Worm (Caenorhabditis elegans): ENCODE results near the gene acp-7.

Gene acp-7

DNA sequence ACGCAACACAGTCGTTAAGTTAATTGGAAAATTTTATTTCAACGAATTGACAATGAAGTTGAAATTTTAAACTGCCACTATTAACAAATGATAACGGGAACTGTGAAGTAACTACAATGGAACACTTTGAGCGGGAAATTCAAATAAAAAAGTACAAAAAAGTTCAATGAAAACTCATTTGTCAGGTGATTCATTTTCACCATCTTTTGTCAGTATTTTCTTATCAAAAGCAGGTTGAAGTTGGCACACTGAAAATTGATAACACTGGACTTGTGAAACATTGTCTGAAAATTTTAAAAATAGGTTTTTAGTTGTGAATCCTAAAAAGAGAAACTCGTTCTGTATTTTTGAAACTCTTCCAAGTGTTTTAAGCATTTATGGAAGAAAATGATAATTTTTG lies 1.9 kb upstream of the acp-7 start:
- TF ChIP-seq hlh-26 (GFP tag; conservative IDR thresholded peaks at IDR 0.05) (no peak), nhr-80 (tag; optimal IDR thresholded peaks at IDR 0.05) (peak; percentile 55)

DNA sequence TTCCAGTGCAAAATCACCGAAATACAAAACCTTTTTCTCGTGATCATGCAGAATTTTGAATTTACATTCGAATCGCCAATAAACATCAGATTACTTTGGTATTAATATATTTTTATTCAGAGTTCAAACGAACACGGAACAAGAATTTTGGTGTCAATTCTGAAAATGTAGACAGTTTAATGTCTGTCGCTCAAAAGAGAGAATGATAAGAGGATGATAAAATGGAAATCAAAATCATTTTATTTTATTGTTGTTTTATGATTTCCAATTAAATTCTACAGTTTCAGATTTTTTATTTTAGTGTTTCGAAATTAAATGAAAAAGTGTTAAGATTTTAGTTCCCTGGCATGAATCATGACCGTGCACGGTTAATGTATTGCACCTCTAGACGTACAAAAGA lies 893 bp upstream of the acp-7 start:
- TF ChIP-seq unc-62 (GFP tag; optimal IDR thresholded peaks at IDR 0.05), result peak; percentile 25
- peak; percentile 61 for TF ChIP-seq nhr-80 (tag; optimal IDR thresholded peaks at IDR 0.05)
- no peak for TF ChIP-seq ceh-91 (GFP tag; IDR thresholded peaks at IDR 0.05)

DNA sequence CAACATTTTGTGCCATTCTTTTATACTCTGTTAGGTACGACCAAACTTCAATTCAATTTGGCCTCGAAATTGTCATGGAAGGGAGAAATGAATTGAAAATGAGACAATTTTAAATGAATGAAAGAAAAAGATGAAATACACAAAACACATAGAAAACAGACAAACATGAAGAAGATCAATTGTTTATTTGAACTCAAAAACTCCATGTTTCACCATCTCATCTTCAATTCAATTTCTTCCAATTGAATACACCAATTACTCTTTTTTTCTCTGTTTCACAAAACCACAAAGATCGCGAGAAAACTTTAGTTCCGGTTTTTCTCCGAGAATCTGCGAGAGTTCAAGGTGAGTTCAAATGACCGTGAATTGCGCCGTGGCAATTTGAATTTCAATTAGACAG lies 4.3 kb downstream of the acp-7 start:
- TF ChIP-seq zfh-2 (GFP tag; conservative IDR thresholded peaks at IDR 0.05), result no peak
- TF ChIP-seq cebp-2 (GFP tag; IDR thresholded peaks at IDR 0.05), result no peak
- no peak for TF ChIP-seq nhr-179 (tag; optimal IDR thresholded peaks at IDR 0.05)
- no peak for TF ChIP-seq dpff-1 (tag; optimal IDR thresholded peaks at IDR 0.05)
- no peak for TF ChIP-seq let-607 (tag; optimal IDR thresholded peaks at IDR 0.05)
- no peak for TF ChIP-seq ceh-58 (GFP tag; IDR thresholded peaks at IDR 0.05)
- no peak for TF ChIP-seq attf-3 (GFP tag; conservative IDR thresholded peaks at IDR 0.05)
- no peak for TF ChIP-seq xnd-1 (tag; optimal IDR thresholded peaks at IDR 0.05)
- no peak for TF ChIP-seq mel-28 (tag; optimal IDR thresholded peaks at IDR 0.05; ENCODE audit: borderline replicate concordance)
- no peak for TF ChIP-seq nhr-80 (tag; optimal IDR thresholded peaks at IDR 0.05)
- TF ChIP-seq T07F8.4 (tag; optimal IDR thresholded peaks at IDR 0.05), result no peak
- no peak for TF ChIP-seq rpc-1 (optimal IDR thresholded peaks at IDR 0.05)
- TF ChIP-seq rpc-1 (tag; optimal IDR thresholded peaks at IDR 0.05), result no peak
- TF ChIP-seq gei-17 (GFP tag; optimal IDR thresholded peaks at IDR 0.05), result no peak

DNA sequence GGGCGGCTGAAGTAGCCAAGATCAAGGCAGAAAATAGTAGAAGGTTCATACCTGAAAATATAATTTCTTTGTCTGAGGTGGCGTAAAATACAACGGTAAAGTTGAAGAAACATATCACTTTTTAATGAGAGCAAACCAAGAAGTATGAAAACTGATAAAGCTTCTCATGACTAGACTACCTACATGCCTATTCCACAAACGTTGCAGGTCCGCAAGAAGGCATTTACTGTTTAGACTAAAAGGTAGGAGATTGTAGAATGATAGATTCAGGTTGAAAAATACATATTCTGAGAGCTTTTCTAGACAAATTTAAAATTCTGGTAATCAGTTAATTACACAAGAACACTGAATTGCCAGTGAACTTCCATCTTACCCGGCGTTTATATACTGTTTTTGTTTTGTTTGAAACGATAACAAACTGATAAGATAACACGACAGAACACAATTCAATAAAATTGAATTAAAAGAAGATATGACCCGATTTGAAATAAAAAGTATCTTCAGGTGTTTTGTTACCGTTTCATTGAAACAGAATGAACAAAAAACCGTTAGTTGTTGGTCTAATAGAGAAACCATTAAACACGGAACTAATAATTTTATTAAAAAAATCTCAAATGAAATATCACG lies 5.3 kb downstream of the acp-7 start, which contains the start of gene acp-6:
Gene acp-6 (minus strand): TSS at position 51 of the 627 bp plus-strand sequence.
- TF ChIP-seq zfh-2 (GFP tag; conservative IDR thresholded peaks at IDR 0.05), result no peak
- no peak for TF ChIP-seq T26A5.8 (tag; optimal IDR thresholded peaks at IDR 0.05)
- TF ChIP-seq cebp-1 (GFP tag; IDR thresholded peaks at IDR 0.05), result no peak
- no peak for TF ChIP-seq cebp-1 (tag; optimal IDR thresholded peaks at IDR 0.05)
- TF ChIP-seq madf-3 (GFP tag; IDR thresholded peaks at IDR 0.05), result no peak
- TF ChIP-seq T07F8.4 (tag; optimal IDR thresholded peaks at IDR 0.05), result no peak
- no peak for TF ChIP-seq nhr-90 (tag; optimal IDR thresholded peaks at IDR 0.05)
- no peak for TF ChIP-seq tbx-9 (tag; optimal IDR thresholded peaks at IDR 0.05; ENCODE audit: borderline replicate concordance)
- TF ChIP-seq madf-10 (tag; optimal IDR thresholded peaks at IDR 0.05), result no peak
- TF ChIP-seq pha-4 (tag; optimal IDR thresholded peaks at IDR 0.05), result no peak
- TF ChIP-seq Y56A3A.18 (GFP tag; IDR thresholded peaks at IDR 0.05), result no peak
- no peak for TF ChIP-seq D2030.7 (GFP tag; IDR thresholded peaks at IDR 0.05)

DNA sequence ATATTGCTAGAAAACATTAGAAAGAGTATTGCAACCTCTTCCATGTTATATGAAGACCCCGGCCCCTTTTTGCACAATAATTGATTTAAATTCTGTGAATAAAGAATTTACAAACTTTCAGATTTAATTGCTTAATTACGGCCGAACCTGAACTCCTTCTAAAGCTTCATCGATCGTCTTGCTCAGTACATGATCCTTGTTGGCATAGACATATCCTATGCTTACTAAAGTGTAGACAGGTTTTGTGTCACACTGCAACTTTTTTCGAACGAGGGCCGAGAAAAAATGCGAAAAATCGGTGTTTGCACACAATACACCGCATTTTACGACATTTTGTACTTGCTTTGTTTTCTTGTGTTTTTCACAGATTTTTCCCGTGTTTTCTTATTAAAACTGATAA lies 8.1 kb downstream of the acp-7 start:
- TF ChIP-seq tlf-1 (GFP tag; optimal IDR thresholded peaks at IDR 0.05) (peak; percentile 15), hrde-1 (tag; optimal IDR thresholded peaks at IDR 0.05; ENCODE audit: borderline replicate concordance) (peak; percentile 59), Y53G8AR.9 (GFP tag; conservative IDR thresholded peaks at IDR 0.05) (peak; percentile 68), ceh-91 (GFP tag; IDR thresholded peaks at IDR 0.05) (0 out of 2 replicates have a peak, but pooled peaks have one; percentile 20), hsf-1 (GFP tag; IDR thresholded peaks at IDR 0.05) (peak; percentile 77), hmg-1.2 (GFP tag; IDR thresholded peaks at IDR 0.05) (peak; percentile 55), C17E4.6 (GFP tag; IDR thresholded peaks at IDR 0.05) (peak; percentile 81), madf-3 (GFP tag; IDR thresholded peaks at IDR 0.05) (peak; percentile 88), attf-6 (GFP tag; IDR thresholded peaks at IDR 0.05) (peak; percentile 81), madf-8 (GFP tag; conservative IDR thresholded peaks at IDR 0.05) (peak; percentile 47), bed-1 (GFP tag; IDR thresholded peaks at IDR 0.05) (0 out of 2 replicates have a peak, but pooled peaks have one; percentile 62), Y79H2A.3 (GFP tag; conservative IDR thresholded peaks at IDR 0.05) (peak; percentile 93), Y56A3A.18 (GFP tag; IDR thresholded peaks at IDR 0.05) (peak; percentile 52; the same call in 1 of the 2 replicates), madf-6 (GFP tag; IDR thresholded peaks at IDR 0.05) (peak; percentile 85), ceh-58 (GFP tag; IDR thresholded peaks at IDR 0.05) (peak; percentile 55; the same call in 1 of the 2 replicates), tbp1 (GFP tag; optimal IDR thresholded peaks at IDR 0.05) (peak; percentile 27), snpc-4 (GFP tag; optimal IDR thresholded peaks at IDR 0.05) (peak; percentile 26), snpc-4 (tag; optimal IDR thresholded peaks at IDR 0.05) (peak in 1 of 4 experiments; percentile 71), mcd-1 (GFP tag; IDR thresholded peaks at IDR 0.05) (peak; percentile 21; the same call in 1 of the 2 replicates)

Measured in whole organism, young adult.